Fruit fly (Drosophila melanogaster) whole organism: ENCODE data around the gene CG7110.
"Not testable (repeated sequence)": the region's sequence is repeated elsewhere in the genome, so short reads cannot be mapped to it uniquely, and the experiment has no call there.

ENCODE experiments used
- CG8478 ChIP-seq: fragments of >200 bp; optimal IDR thresholded peaks from 2 replicates; lab custom pipeline; 2018; ENCODE audit warnings: inconsistent platforms
- Dll ChIP-seq: fragments of >200 bp; optimal IDR thresholded peaks from 2 replicates; lab custom pipeline; 2017
- EcR ChIP-seq, 2 experiments: fragments of >200 bp; optimal IDR thresholded peaks; 2 replicates each; lab custom pipeline; 2017; ENCODE audit warnings: missing biosample characterization in 2 of 2, missing genetic modification characterization in 2 of 2, missing genetic modification reagents in 2 of 2
- pan ChIP-seq: fragments of >200 bp; optimal IDR thresholded peaks from 2 replicates; lab custom pipeline; 2017
- psq ChIP-seq: fragments of >200 bp; optimal IDR thresholded peaks from 2 replicates; lab custom pipeline; 2017
- usp ChIP-seq: fragments of >200 bp; optimal IDR thresholded peaks from 2 replicates; lab custom pipeline; 2017; ENCODE audit warnings: missing biosample characterization, missing genetic modification characterization, mixed read lengths

CG7110 gene

dm6 chr2L:13434795-13435634 lies 36.2 kb downstream of the CG7110 start, which contains the start of gene Tehao:
TSS of gene Tehao (plus strand) at chr2L:13435622.
- TF ChIP-seq Dll, result no peak
- no peak for TF ChIP-seq CG8478 (lab: Kevin White, UChicago)
- no peak for TF ChIP-seq pan (lab: Kevin White, UChicago)
- TF ChIP-seq usp (GFP tag; lab: Kevin White, UChicago), result no peak
- no peak for TF ChIP-seq psq (lab: Kevin White, UChicago)
- no peak for TF ChIP-seq EcR (GFP tag; optimal IDR thresholded peaks at IDR 0.05; lab: Kevin White, UChicago)

dm6 chr2L:13436791-13437190 lies 38.0 kb downstream of the CG7110 start:
- TF ChIP-seq EcR (GFP tag; optimal IDR thresholded peaks at IDR 0.05; lab: Kevin White, UChicago), result no peak
- no peak for TF ChIP-seq CG8478 (lab: Kevin White, UChicago)
- no peak for TF ChIP-seq pan (lab: Kevin White, UChicago)
- no peak for TF ChIP-seq psq (lab: Kevin White, UChicago)
- no peak for TF ChIP-seq Dll
- TF ChIP-seq usp (GFP tag; lab: Kevin White, UChicago), result no peak

dm6 chr2L:13445249-13445846 lies 46.6 kb downstream of the CG7110 start, which contains the start of gene Hacd2:
TSS of gene Hacd2 (minus strand) at chr2L:13445651.
- TF ChIP-seq EcR (GFP tag; optimal IDR thresholded peaks at IDR 0.05; lab: Kevin White, UChicago) (no peak), psq (lab: Kevin White, UChicago) (no peak), Dll (no peak), pan (lab: Kevin White, UChicago) (no peak), CG8478 (lab: Kevin White, UChicago) (no peak), usp (GFP tag; lab: Kevin White, UChicago) (no peak)

dm6 chr2L:13449397-13449796 lies 50.6 kb downstream of the CG7110 start, which contains the start of gene Hsp60D:
TSS of gene Hsp60D (minus strand) at chr2L:13449497.
- not testable (repeated sequence) for TF ChIP-seq EcR (GFP tag; optimal IDR thresholded peaks at IDR 0.05; lab: Kevin White, UChicago); psq (lab: Kevin White, UChicago); Dll

- TF ChIP-seq CG8478 (lab: Kevin White, UChicago) (no peak), Dll (no peak), usp (GFP tag; lab: Kevin White, UChicago) (no peak), psq (lab: Kevin White, UChicago) (no peak), pan (lab: Kevin White, UChicago) (no peak), EcR (GFP tag; optimal IDR thresholded peaks at IDR 0.05; lab: Kevin White, UChicago) (no peak)
These were observed 58.3 kb downstream of the CG7110 start, which contains the start of gene CG42809 for dm6 chr2L:13457037-13457547. TSS of gene CG42809 (plus strand) at chr2L:13457497.

dm6 chr2L:13458991-13459731 lies 60.4 kb downstream of the CG7110 start, which contains the start of gene CG42810:
TSS of gene CG42810 (plus strand) at chr2L:13459681.
- TF ChIP-seq EcR (GFP tag; optimal IDR thresholded peaks at IDR 0.05; lab: Kevin White, UChicago), result no peak
